Worm (Caenorhabditis elegans): ENCODE results near the gene mam-7.

- no peak for TF ChIP-seq ztf-23 (GFP tag; IDR thresholded peaks at IDR 0.05)
- TF ChIP-seq T22C8.4 (GFP tag; IDR thresholded peaks at IDR 0.05) = no peak
- TF ChIP-seq flt-1 (GFP tag; IDR thresholded peaks at IDR 0.05) = no peak
- no peak for TF ChIP-seq tab-1 (GFP tag; IDR thresholded peaks at IDR 0.05)
Observed at ce11 chrIII:9859133-9859775, 33.7 kb upstream of the mam-7 start, which contains the start of gene gpdh-2.

All from whole organism, midembryonic.